Worm (Caenorhabditis elegans) whole organism, late embryonic: Measurements from ENCODE around the gene sru-39.

Source experiments
- C38D4.7 ChIP-seq: fragments of 200-800 bp; sonication (Bioruptor generic); optimal IDR thresholded peaks from 2 replicates; lab custom pipeline; 2018; ENCODE audit warnings: mild to moderate bottlenecking, missing genetic modification characterization, moderate library complexity, missing compliant biosample characterization
- K09A11.1 ChIP-seq: sonication (generic microtip); optimal IDR thresholded peaks from 2 replicates; lab custom pipeline; 2017; ENCODE audit warnings: antibody characterized with exemption, mild to moderate bottlenecking, missing genetic modification characterization, missing compliant biosample characterization; ENCODE audit not compliant: insufficient read depth
- T23F11.4 ChIP-seq: fragments of 200-800 bp; sonication (Bioruptor generic); optimal IDR thresholded peaks from 2 replicates; lab custom pipeline; 2018; ENCODE audit warnings: mild to moderate bottlenecking, missing genetic modification characterization, missing compliant biosample characterization
- Y22D7AL.16 ChIP-seq: sonication (generic microtip); optimal IDR thresholded peaks from 2 replicates; lab custom pipeline; 2016; ENCODE audit warnings: missing genetic modification characterization, missing compliant biosample characterization
- ahr-1 ChIP-seq: sonication (generic microtip); optimal IDR thresholded peaks from 2 replicates; lab custom pipeline; 2016; ENCODE audit warnings: missing genetic modification characterization, missing compliant biosample characterization
- ama-1 ChIP-seq: fragments of 150-350 bp; optimal IDR thresholded peaks from 2 replicates; lab custom pipeline; 2014
- ceh-18 ChIP-seq: sonication (generic microtip); optimal IDR thresholded peaks from 2 replicates; lab custom pipeline; 2016; ENCODE audit warnings: missing genetic modification characterization, missing compliant biosample characterization
- ceh-22 ChIP-seq: sonication (generic microtip); optimal IDR thresholded peaks from 2 replicates; lab custom pipeline; 2017; ENCODE audit warnings: missing biosample characterization, missing genetic modification characterization
- ceh-30 ChIP-seq: fragments of 150-350 bp; optimal IDR thresholded peaks from 2 replicates; lab custom pipeline; 2014; ENCODE audit warnings: missing biosample characterization, missing genetic modification characterization
- ceh-34 ChIP-seq: sonication (generic microtip); optimal IDR thresholded peaks from 2 replicates; lab custom pipeline; 2016; ENCODE audit warnings: mild to moderate bottlenecking, missing genetic modification characterization, missing compliant biosample characterization
- ceh-48 ChIP-seq: sonication (generic microtip); optimal IDR thresholded peaks from 2 replicates; lab custom pipeline; 2016; ENCODE audit warnings: missing genetic modification characterization, inconsistent platforms, missing compliant biosample characterization
- ceh-6 ChIP-seq: fragments of 200-800 bp; sonication (Bioruptor generic); optimal IDR thresholded peaks from 2 replicates; lab custom pipeline; 2018; ENCODE audit warnings: mild to moderate bottlenecking, missing genetic modification characterization, missing compliant biosample characterization
- dmd-4 ChIP-seq: sonication (generic microtip); optimal IDR thresholded peaks from 2 replicates; lab custom pipeline; 2016; ENCODE audit warnings: borderline replicate concordance, missing genetic modification characterization, missing compliant biosample characterization
- dve-1 ChIP-seq: sonication (generic microtip); optimal IDR thresholded peaks from 2 replicates; lab custom pipeline; 2017; ENCODE audit warnings: antibody characterized with exemption, mild to moderate bottlenecking, missing genetic modification characterization, missing compliant biosample characterization
- elt-2 ChIP-seq: sonication (generic microtip); optimal IDR thresholded peaks from 2 replicates; lab custom pipeline; 2016; ENCODE audit warnings: missing genetic modification reagents, missing genetic modification characterization, missing compliant biosample characterization
- elt-4 ChIP-seq: sonication (generic microtip); optimal IDR thresholded peaks from 2 replicates; lab custom pipeline; 2016; ENCODE audit warnings: missing genetic modification characterization, missing compliant biosample characterization
- ets-4 ChIP-seq: sonication (generic microtip); optimal IDR thresholded peaks from 2 replicates; lab custom pipeline; 2016; ENCODE audit warnings: missing genetic modification characterization, missing compliant biosample characterization
- fax-1 ChIP-seq: sonication (generic microtip); optimal IDR thresholded peaks from 2 replicates; lab custom pipeline; 2016; ENCODE audit warnings: missing genotype, missing genetic modification characterization, missing compliant biosample characterization
- fkh-6 ChIP-seq: sonication (generic microtip); optimal IDR thresholded peaks from 2 replicates; lab custom pipeline; 2016; ENCODE audit warnings: missing genetic modification characterization, missing compliant biosample characterization
- gmeb-2 ChIP-seq: sonication (generic microtip); optimal IDR thresholded peaks from 2 replicates; lab custom pipeline; 2016; ENCODE audit warnings: missing genetic modification characterization, inconsistent platforms, missing compliant biosample characterization
- hlh-13 ChIP-seq: fragments of 200-800 bp; sonication (Bioruptor generic); optimal IDR thresholded peaks from 2 replicates; lab custom pipeline; 2018; ENCODE audit warnings: mild to moderate bottlenecking, missing genetic modification characterization, missing compliant biosample characterization
- hlh-15 ChIP-seq: sonication (generic microtip); optimal IDR thresholded peaks from 2 replicates; lab custom pipeline; 2016; ENCODE audit warnings: missing genetic modification characterization, missing compliant biosample characterization
- hlh-6 ChIP-seq: sonication (generic microtip); optimal IDR thresholded peaks from 2 replicates; lab custom pipeline; 2016; ENCODE audit warnings: missing genotype, missing genetic modification characterization, missing compliant biosample characterization
- madf-2 ChIP-seq: sonication (generic microtip); optimal IDR thresholded peaks from 2 replicates; lab custom pipeline; 2017; ENCODE audit warnings: missing genetic modification characterization, missing compliant biosample characterization
- nhr-11 ChIP-seq: fragments of 150-350 bp; optimal IDR thresholded peaks from 2 replicates; lab custom pipeline; 2014; ENCODE audit warnings: missing biosample characterization, missing genetic modification characterization
- nhr-232 ChIP-seq: sonication (generic microtip); optimal IDR thresholded peaks from 2 replicates; lab custom pipeline; 2016; ENCODE audit warnings: missing genetic modification characterization, missing compliant biosample characterization
- npax-4 ChIP-seq: sonication (generic microtip); optimal IDR thresholded peaks from 2 replicates; lab custom pipeline; 2016; ENCODE audit warnings: missing genetic modification characterization, missing compliant biosample characterization
- pag-3 ChIP-seq: sonication (generic microtip); optimal IDR thresholded peaks from 2 replicates; lab custom pipeline; 2016; ENCODE audit warnings: missing compliant biosample characterization, missing genetic modification characterization, borderline replicate concordance
- pat-9 ChIP-seq: fragments of 200-800 bp; sonication (Bioruptor generic); optimal IDR thresholded peaks from 2 replicates; lab custom pipeline; 2018; ENCODE audit warnings: mild to moderate bottlenecking, missing genetic modification characterization, moderate library complexity, missing compliant biosample characterization
- pax-1 ChIP-seq: fragments of 150-350 bp; optimal IDR thresholded peaks from 2 replicates; lab custom pipeline; 2014; ENCODE audit warnings: missing biosample characterization, missing genetic modification characterization
- pha-2 ChIP-seq: sonication (generic microtip); optimal IDR thresholded peaks from 2 replicates; lab custom pipeline; 2017; ENCODE audit warnings: mild to moderate bottlenecking, missing genetic modification characterization, missing compliant biosample characterization
- pqm-1 ChIP-seq: sonication (generic microtip); optimal IDR thresholded peaks from 2 replicates; lab custom pipeline; 2016; ENCODE audit warnings: missing genetic modification characterization, missing compliant biosample characterization
- pros-1 ChIP-seq: fragments of 150-350 bp; optimal IDR thresholded peaks from 2 replicates; lab custom pipeline; 2014; ENCODE audit warnings: missing biosample characterization, missing genetic modification reagents, missing genetic modification characterization
- sdc-2 ChIP-seq: sonication (generic microtip); optimal IDR thresholded peaks from 2 replicates; lab custom pipeline; 2016; ENCODE audit warnings: missing genotype, missing genetic modification characterization, missing compliant biosample characterization
- sox-2 ChIP-seq: fragments of 200-800 bp; sonication (Bioruptor generic); IDR thresholded peaks from 2 replicates; pipeline ENCODE4 v1.3.6; 2022; ENCODE audit warnings: missing genetic modification reagents, missing genetic modification characterization, missing compliant biosample characterization
- sox-4 ChIP-seq: sonication (generic microtip); optimal IDR thresholded peaks from 2 replicates; lab custom pipeline; 2017; ENCODE audit warnings: mild to moderate bottlenecking, missing genetic modification characterization, inconsistent platforms, missing compliant biosample characterization
- tbx-2 ChIP-seq: sonication (generic microtip); optimal IDR thresholded peaks from 2 replicates; lab custom pipeline; 2016; ENCODE audit warnings: missing genetic modification characterization, missing compliant biosample characterization
- ttx-3 ChIP-seq: sonication (generic microtip); optimal IDR thresholded peaks from 2 replicates; lab custom pipeline; 2016; ENCODE audit warnings: missing genetic modification reagents, missing genetic modification characterization, missing compliant biosample characterization
- unc-3 ChIP-seq, 2 experiments: fragments of 200-800 bp in 1 of 2; sonication (Bioruptor generic) in 1 of 2; sonication (generic microtip) in 1 of 2; conservative IDR thresholded peaks in 1 of 2; optimal IDR thresholded peaks in 1 of 2; 2 replicates each; pipeline versions ENCODE4 v1.3.6 to Lab custom; 2016 to 2022; ENCODE audit warnings: missing compliant biosample characterization in 2 of 2, missing genetic modification characterization in 2 of 2, missing genetic modification reagents in 1 of 2
- zip-5 ChIP-seq: sonication (generic microtip); optimal IDR thresholded peaks from 2 replicates; lab custom pipeline; 2016; ENCODE audit warnings: missing genetic modification characterization, missing compliant biosample characterization

Gene sru-39

DNA sequence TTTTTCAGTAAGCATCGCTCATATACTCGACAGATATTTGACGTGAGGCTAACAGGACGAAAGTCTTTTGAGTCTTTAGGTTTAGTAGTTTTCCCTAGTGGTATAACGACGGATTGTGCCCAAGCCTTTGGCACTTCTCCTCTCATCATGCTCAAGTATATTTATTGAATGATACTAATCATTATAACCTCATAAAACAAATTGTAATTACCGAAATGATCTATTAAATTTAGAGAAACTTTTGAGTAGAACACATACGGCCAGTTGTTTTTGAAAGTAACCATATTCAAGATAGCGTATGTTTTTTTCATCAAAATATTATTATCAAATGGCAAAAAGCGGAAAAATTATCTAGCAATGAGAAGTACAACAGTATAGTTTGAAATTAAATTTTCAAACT lies 32.0 kb upstream of the sru-39 start:
- TF ChIP-seq ama-1 (lab: Kevin White, UChicago) (no peak), T23F11.4 (GFP tag; lab: Kevin White, UChicago) (no peak), unc-3 (GFP tag; conservative IDR thresholded peaks at IDR 0.05; lab: Robert Waterston, UW) (no peak), unc-3 (tag; optimal IDR thresholded peaks at IDR 0.05; lab: Kevin White, UChicago) (no peak), pax-1 (tag; lab: Kevin White, UChicago) (no peak), elt-4 (no peak), sdc-2 (no peak), ceh-48 (no peak), nhr-11 (tag; lab: Kevin White, UChicago) (no peak), dmd-4 (tag; lab: Kevin White, UChicago) (no peak)

DNA sequence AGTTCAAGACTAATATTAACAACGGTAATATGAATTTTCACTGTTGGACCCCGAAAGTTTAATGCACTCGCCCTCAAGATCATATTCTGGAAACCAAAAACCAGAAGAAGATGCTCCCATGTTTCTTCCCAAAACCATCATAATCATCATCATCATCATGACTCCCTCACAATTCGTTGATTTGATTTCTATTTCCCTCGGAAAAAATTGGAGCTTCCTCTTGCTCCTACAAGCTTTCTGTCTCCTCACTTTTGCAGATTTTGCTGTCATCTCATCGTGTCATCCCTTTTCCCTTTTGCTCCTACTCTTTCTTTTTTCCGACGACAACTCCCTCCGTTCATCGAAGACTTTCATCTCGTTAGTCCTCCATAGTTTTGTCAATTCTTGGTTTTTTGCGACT lies 31.3 kb upstream of the sru-39 start, which contains the start of gene F46B6.2:
F46B6.2 (plus strand) TSS at position 316 of the 400 bp plus-strand sequence.
- TF ChIP-seq ceh-6 (GFP tag; lab: Kevin White, UChicago): no peak
- TF ChIP-seq madf-2 (tag; lab: Kevin White, UChicago): no peak
- no peak for TF ChIP-seq pha-2 (tag; lab: Kevin White, UChicago)
- no peak for TF ChIP-seq sox-4
- no peak for TF ChIP-seq hlh-15
- no peak for TF ChIP-seq fkh-6 (tag; lab: Kevin White, UChicago)
- TF ChIP-seq ttx-3: no peak
- no peak for TF ChIP-seq T23F11.4 (GFP tag; lab: Kevin White, UChicago)
- no peak for TF ChIP-seq Y22D7AL.16 (tag; lab: Kevin White, UChicago)

DNA sequence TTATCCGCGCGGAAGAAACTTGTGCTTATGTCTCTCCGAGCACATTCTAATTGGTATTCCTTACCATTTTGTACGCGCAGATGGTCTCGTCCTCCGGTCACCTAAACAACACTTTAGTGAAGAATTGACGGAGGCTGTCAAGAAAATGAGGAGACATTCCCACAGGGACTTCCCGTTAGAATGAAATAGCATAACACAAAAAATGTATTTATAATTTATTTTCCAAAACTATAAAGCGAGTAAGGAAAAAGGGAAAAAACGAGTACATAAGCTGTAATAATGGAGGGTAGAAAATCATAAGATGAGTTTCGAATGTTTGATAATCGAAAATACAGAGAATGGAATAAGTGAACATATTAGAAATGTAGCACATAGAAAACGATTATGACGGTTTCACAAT lies 27.5 kb upstream of the sru-39 start, which contains the start of gene F46B6.12:
F46B6.12 (minus strand) TSS at position 101 of the 400 bp plus-strand sequence.
- TF ChIP-seq hlh-6 (no peak), T23F11.4 (GFP tag; lab: Kevin White, UChicago) (no peak), dve-1 (no peak), ceh-22 (tag; lab: Kevin White, UChicago) (no peak), ceh-30 (tag; lab: Kevin White, UChicago) (no peak), ahr-1 (tag; lab: Kevin White, UChicago) (no peak), fkh-6 (tag; lab: Kevin White, UChicago) (no peak), pros-1 (no peak), ets-4 (tag; lab: Kevin White, UChicago) (no peak), fax-1 (no peak), zip-5 (tag; lab: Kevin White, UChicago) (no peak), pqm-1 (tag; lab: Kevin White, UChicago) (no peak), K09A11.1 (tag; lab: Kevin White, UChicago) (no peak), ceh-34 (tag; lab: Kevin White, UChicago) (no peak), hlh-13 (GFP tag; lab: Kevin White, UChicago) (no peak)
- TF ChIP-seq, all 69 proteins: peak for 0

DNA sequence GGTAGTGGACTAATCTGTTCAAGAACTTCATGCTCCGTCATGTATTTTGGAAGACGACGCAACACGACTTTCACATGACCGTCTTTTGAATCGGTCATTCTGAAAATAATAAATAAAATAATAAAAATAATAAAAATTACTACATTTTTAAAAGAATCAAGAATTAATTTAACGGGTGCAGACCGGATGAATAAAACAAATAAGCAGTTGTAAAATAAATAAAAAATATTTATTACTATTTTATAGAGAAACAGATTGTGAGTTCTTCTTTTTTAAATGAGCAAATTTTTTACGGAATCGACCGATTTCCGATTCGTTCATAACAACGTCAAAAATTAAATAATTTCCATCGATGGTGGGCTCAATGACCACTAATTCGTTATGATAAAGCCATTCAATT lies 25.6 kb upstream of the sru-39 start, which contains the start of gene smg-4:
smg-4 (minus strand) TSS at position 101 of the 400 bp plus-strand sequence.
- TF ChIP-seq npax-4 (tag; lab: Kevin White, UChicago): no peak
- TF ChIP-seq sox-2 (GFP tag; lab: Robert Waterston, UW): no peak
- TF ChIP-seq hlh-13 (GFP tag; lab: Kevin White, UChicago): no peak
- TF ChIP-seq gmeb-2 (tag; lab: Kevin White, UChicago): no peak
- no peak for TF ChIP-seq ceh-30 (tag; lab: Kevin White, UChicago)
- no peak for TF ChIP-seq elt-4
- no peak for TF ChIP-seq elt-2 (tag; lab: Kevin White, UChicago)
- no peak for TF ChIP-seq nhr-232
- TF ChIP-seq ceh-22 (tag; lab: Kevin White, UChicago): no peak
- TF ChIP-seq ceh-18 (tag; lab: Kevin White, UChicago): no peak
- no peak for TF ChIP-seq C38D4.7 (GFP tag; lab: Kevin White, UChicago)
- no peak for TF ChIP-seq pat-9
- no peak for TF ChIP-seq pag-3
- TF ChIP-seq tbx-2 (tag; lab: Kevin White, UChicago): no peak
